Worm (Caenorhabditis elegans) whole organism, L4/young adult: Measurements from ENCODE around the gene kcnl-3.

Experiments
- W03F9.2 ChIP-seq: fragments of 150-350 bp; optimal IDR thresholded peaks from 2 replicates; lab custom pipeline; 2014; ENCODE audit warnings: missing biosample characterization, missing genetic modification characterization
- him-1 ChIP-seq: sonication (generic microtip); optimal IDR thresholded peaks from 2 replicates; lab custom pipeline; 2016; ENCODE audit warnings: missing genotype, missing genetic modification reagents, missing genetic modification characterization, missing compliant biosample characterization

ce11 chrX:5355253-5355652, 31.4 kb upstream of the kcnl-3 start:
- TF ChIP-seq him-1 (tag; lab: Kevin White, UChicago) (no peak), W03F9.2 (tag; lab: Kevin White, UChicago) (no peak)
